Worm (Caenorhabditis elegans) whole organism, late embryonic: ENCODE results near the gene C37C3.18.

Source experiments
- F13H6.1 ChIP-seq: sonication (generic microtip); optimal IDR thresholded peaks from 2 replicates; lab custom pipeline; 2016; ENCODE audit warnings: missing genetic modification characterization, missing compliant biosample characterization
- ama-1 ChIP-seq: fragments of 150-350 bp; optimal IDR thresholded peaks from 2 replicates; lab custom pipeline; 2014
- dmd-4 ChIP-seq: sonication (generic microtip); optimal IDR thresholded peaks from 2 replicates; lab custom pipeline; 2016; ENCODE audit warnings: borderline replicate concordance, missing genetic modification characterization, missing compliant biosample characterization
- dve-1 ChIP-seq: sonication (generic microtip); optimal IDR thresholded peaks from 2 replicates; lab custom pipeline; 2017; ENCODE audit warnings: antibody characterized with exemption, mild to moderate bottlenecking, missing genetic modification characterization, missing compliant biosample characterization
- fkh-6 ChIP-seq: sonication (generic microtip); optimal IDR thresholded peaks from 2 replicates; lab custom pipeline; 2016; ENCODE audit warnings: missing genetic modification characterization, missing compliant biosample characterization
- rnt-1 ChIP-seq: sonication (generic microtip); optimal IDR thresholded peaks from 2 replicates; lab custom pipeline; 2016; ENCODE audit warnings: missing genetic modification characterization, missing compliant biosample characterization

- no peak for TF ChIP-seq fkh-6
- no peak for TF ChIP-seq rnt-1 (tag; lab: Kevin White, UChicago)
- TF ChIP-seq ama-1 = no peak
- no peak for TF ChIP-seq dmd-4 (tag; lab: Kevin White, UChicago)
- TF ChIP-seq F13H6.1 = no peak
- TF ChIP-seq dve-1 (tag; lab: Kevin White, UChicago) = no peak
Observed at ce11 chrV:7814601-7815000, 40.2 kb upstream of the C37C3.18 start, which contains the start of gene ZK742.6.
